Worm (Caenorhabditis elegans) whole organism, midembryonic: Measurements from ENCODE around the gene pho-7.

Source experiments
- cog-1 ChIP-seq: sonication (generic microtip); optimal IDR thresholded peaks from 2 replicates; lab custom pipeline; 2016; ENCODE audit warnings: missing genetic modification characterization, missing compliant biosample characterization
- flt-1 ChIP-seq: fragments of 200-800 bp; sonication (Bioruptor generic); IDR thresholded peaks from 2 replicates; pipeline ENCODE4 v1.3.6; 2022; ENCODE audit warnings: missing genetic modification characterization, missing compliant biosample characterization
- med-1 ChIP-seq: sonication (generic microtip); optimal IDR thresholded peaks from 2 replicates; lab custom pipeline; 2017; ENCODE audit warnings: missing genetic modification characterization, mild to moderate bottlenecking, missing compliant biosample characterization, antibody characterized with exemption, missing genetic modification reagents; ENCODE audit not compliant: insufficient read depth
- ref-1 ChIP-seq: fragments of 200-800 bp; sonication (Bioruptor generic); conservative IDR thresholded peaks from 2 replicates; pipeline ENCODE4 v1.3.6; 2022; ENCODE audit warnings: missing genetic modification reagents, missing genetic modification characterization, missing compliant biosample characterization

DNA sequence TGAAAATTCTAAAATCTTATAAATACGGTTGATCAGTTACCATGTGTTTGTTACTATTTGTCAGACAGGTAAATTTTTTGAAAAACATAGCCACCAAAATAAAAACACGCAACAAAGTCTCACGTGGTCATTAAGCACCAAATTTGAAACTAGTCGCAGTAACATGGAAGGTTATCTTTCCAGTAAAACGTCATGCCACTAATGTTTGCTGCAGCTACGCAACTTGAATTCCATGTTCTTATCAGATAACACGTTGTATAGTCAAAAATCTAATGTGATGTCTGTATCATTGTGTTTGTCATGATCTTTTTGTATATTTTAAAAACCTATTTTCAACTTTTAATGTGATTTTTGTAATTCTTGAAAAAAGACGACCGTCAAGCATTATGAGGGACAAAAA is 39.4 kb downstream of the pho-7 start:
- TF ChIP-seq med-1 (GFP tag; lab: Kevin White, UChicago) (no peak), ref-1 (no peak), flt-1 (no peak), cog-1 (tag; lab: Kevin White, UChicago) (no peak)
